Fruit fly (Drosophila melanogaster) whole organism, prepupa: ENCODE results near the gene Polr3H.
A peak's percentile ranks its signal among the peaks of the same experiment; 100 is the strongest.

Experiments
- CG10631 ChIP-seq: fragments of 200-800 bp; sonication (Bioruptor generic); optimal IDR thresholded peaks from 2 replicates; lab custom pipeline; 2016; ENCODE audit warnings: missing biosample characterization, missing genetic modification characterization
- CG10669 ChIP-seq: fragments of 200-800 bp; sonication (Bioruptor generic); optimal IDR thresholded peaks from 3 replicates; lab custom pipeline; 2018; ENCODE audit warnings: missing biosample characterization, mild to moderate bottlenecking, missing genetic modification characterization, moderate library complexity
- CG11294 ChIP-seq: fragments of 200-800 bp; sonication (Bioruptor generic); IDR thresholded peaks from 2 replicates; pipeline ENCODE4 v1.3.6; 2022; ENCODE audit warnings: missing biosample characterization, missing genetic modification characterization
- CG11762 ChIP-seq: fragments of 200-800 bp; sonication (Bioruptor generic); optimal IDR thresholded peaks from 3 replicates; lab custom pipeline; 2016; ENCODE audit warnings: missing biosample characterization, missing genetic modification characterization; ENCODE audit not compliant: insufficient read depth
- CG11902 ChIP-seq: fragments of 200-800 bp; sonication (Bioruptor generic); optimal IDR thresholded peaks from 3 replicates; lab custom pipeline; 2016; ENCODE audit warnings: missing biosample characterization, missing genetic modification characterization
- CG15336 ChIP-seq: fragments of 200-800 bp; sonication (Bioruptor generic); IDR thresholded peaks from 2 replicates; pipeline ENCODE4 v1.3.6; 2022; ENCODE audit warnings: missing biosample characterization, missing genetic modification characterization
- CG1621 ChIP-seq: fragments of 200-800 bp; sonication (Bioruptor generic); optimal IDR thresholded peaks from 3 replicates; lab custom pipeline; 2018; ENCODE audit warnings: missing biosample characterization, mild to moderate bottlenecking, missing genetic modification characterization
- CG16779 ChIP-seq: fragments of 200-800 bp; sonication (Bioruptor generic); optimal IDR thresholded peaks from 3 replicates; lab custom pipeline; 2017; ENCODE audit warnings: missing biosample characterization, mild to moderate bottlenecking, missing genetic modification characterization
- CG3032 ChIP-seq: fragments of 200-800 bp; optimal IDR thresholded peaks from 2 replicates; lab custom pipeline; 2019; ENCODE audit warnings: missing biosample characterization, mild to moderate bottlenecking, missing genetic modification characterization, moderate library complexity
- CG31627 ChIP-seq: fragments of 200-800 bp; sonication (Bioruptor generic); optimal IDR thresholded peaks from 3 replicates; lab custom pipeline; 2016; ENCODE audit warnings: missing biosample characterization, missing genetic modification characterization
- CG32006 ChIP-seq: fragments of 200-800 bp; sonication (Bioruptor generic); optimal IDR thresholded peaks from 3 replicates; lab custom pipeline; 2017; ENCODE audit warnings: missing biosample characterization, mild to moderate bottlenecking, missing genetic modification characterization
- CG3919 ChIP-seq: fragments of 200-800 bp; sonication (Bioruptor generic); optimal IDR thresholded peaks from 3 replicates; lab custom pipeline; 2016; ENCODE audit warnings: missing biosample characterization, missing genetic modification characterization
- CG4318 ChIP-seq: fragments of 200-800 bp; sonication (Bioruptor generic); optimal IDR thresholded peaks from 3 replicates; lab custom pipeline; 2017; ENCODE audit warnings: missing biosample characterization, mild to moderate bottlenecking, missing genetic modification characterization
- CG6163 ChIP-seq: fragments of 200-800 bp; sonication (Bioruptor generic); IDR thresholded peaks from 3 replicates; pipeline ENCODE4 v1.3.6; 2022; ENCODE audit warnings: missing biosample characterization, missing genetic modification characterization
- CG6276 ChIP-seq: fragments of 200-800 bp; sonication (Bioruptor generic); optimal IDR thresholded peaks from 2 replicates; lab custom pipeline; 2017; ENCODE audit warnings: missing biosample characterization, mild to moderate bottlenecking, missing genetic modification characterization
- CG6792 ChIP-seq: fragments of 200-800 bp; sonication (Bioruptor generic); optimal IDR thresholded peaks from 3 replicates; lab custom pipeline; 2016; ENCODE audit warnings: missing biosample characterization, missing genetic modification characterization
- CG6808 ChIP-seq: fragments of 200-800 bp; sonication (Bioruptor generic); optimal IDR thresholded peaks from 3 replicates; lab custom pipeline; 2017; ENCODE audit warnings: missing biosample characterization, missing genetic modification characterization, mild to moderate bottlenecking, moderate library complexity, missing genetic modification reagents
- CG6854 ChIP-seq: fragments of 200-800 bp; sonication (Bioruptor generic); optimal IDR thresholded peaks from 2 replicates; lab custom pipeline; 2017; ENCODE audit warnings: missing biosample characterization, mild to moderate bottlenecking, missing genetic modification characterization
- CG7368 ChIP-seq: fragments of 200-800 bp; sonication (Bioruptor generic); optimal IDR thresholded peaks from 3 replicates; lab custom pipeline; 2016; ENCODE audit warnings: missing biosample characterization, missing genetic modification characterization
- CG9139 ChIP-seq: fragments of 200-800 bp; sonication (Bioruptor generic); optimal IDR thresholded peaks from 3 replicates; lab custom pipeline; 2017; ENCODE audit warnings: missing biosample characterization, mild to moderate bottlenecking, missing genetic modification characterization
- Eip75B ChIP-seq: fragments of 200-800 bp; sonication (Bioruptor generic); optimal IDR thresholded peaks from 3 replicates; lab custom pipeline; 2016; ENCODE audit warnings: missing biosample characterization, missing genetic modification characterization
- Eip78C ChIP-seq: fragments of 200-800 bp; sonication (Bioruptor generic); peaks from one replicate; lab custom pipeline; 2016; ENCODE audit warnings: missing biosample characterization, missing genetic modification characterization
- Eip93F ChIP-seq: fragments of 200-800 bp; sonication (Bioruptor generic); optimal IDR thresholded peaks from 2 replicates; lab custom pipeline; 2016; ENCODE audit warnings: missing biosample characterization, mild to moderate bottlenecking, missing genetic modification characterization
- Ets21C ChIP-seq: fragments of 200-800 bp; sonication (Bioruptor generic); optimal IDR thresholded peaks from 3 replicates; lab custom pipeline; 2016; ENCODE audit warnings: missing biosample characterization, missing genetic modification characterization
- Ets96B ChIP-seq: fragments of 200-800 bp; optimal IDR thresholded peaks from 2 replicates; lab custom pipeline; 2019; ENCODE audit warnings: missing biosample characterization, mild to moderate bottlenecking, missing genetic modification characterization, moderate library complexity
- Gug ChIP-seq: fragments of 200-800 bp; sonication (Bioruptor generic); IDR thresholded peaks from 2 replicates; pipeline ENCODE4 v1.3.6; 2022; ENCODE audit warnings: missing biosample characterization, missing genetic modification characterization
- Hr39 ChIP-seq: fragments of 200-800 bp; sonication (Bioruptor generic); optimal IDR thresholded peaks from 2 replicates; lab custom pipeline; 2016; ENCODE audit warnings: missing biosample characterization, missing genetic modification characterization
- Lpt ChIP-seq: fragments of 200-800 bp; sonication (Bioruptor generic); optimal IDR thresholded peaks from 3 replicates; lab custom pipeline; 2016; ENCODE audit warnings: missing biosample characterization, missing genetic modification characterization
- Met ChIP-seq: fragments of 200-800 bp; sonication (Bioruptor generic); optimal IDR thresholded peaks from 3 replicates; lab custom pipeline; 2016; ENCODE audit warnings: missing biosample characterization, missing genetic modification characterization
- OdsH ChIP-seq: fragments of 200-800 bp; sonication (Bioruptor generic); optimal IDR thresholded peaks from 3 replicates; lab custom pipeline; 2016; ENCODE audit warnings: missing biosample characterization, missing genetic modification characterization
- Smox ChIP-seq: fragments of 200-800 bp; sonication (Bioruptor generic); optimal IDR thresholded peaks from 3 replicates; lab custom pipeline; 2016; ENCODE audit warnings: missing biosample characterization, missing genetic modification characterization
- Sox15 ChIP-seq: fragments of 200-800 bp; sonication (Bioruptor generic); optimal IDR thresholded peaks from 3 replicates; lab custom pipeline; 2016; ENCODE audit warnings: missing biosample characterization, missing genetic modification characterization
- achi ChIP-seq: fragments of 200-800 bp; sonication (Bioruptor generic); optimal IDR thresholded peaks from 3 replicates; lab custom pipeline; 2016; ENCODE audit warnings: missing biosample characterization, missing genetic modification characterization
- acj6 ChIP-seq: fragments of 200-800 bp; sonication (Bioruptor generic); optimal IDR thresholded peaks from 3 replicates; lab custom pipeline; 2016; ENCODE audit warnings: missing biosample characterization, missing genetic modification characterization
- cyc ChIP-seq: fragments of 200-800 bp; sonication (Bioruptor generic); optimal IDR thresholded peaks from 3 replicates; lab custom pipeline; 2016; ENCODE audit warnings: missing biosample characterization, missing genetic modification characterization
- dac ChIP-seq: fragments of 200-800 bp; sonication (Bioruptor generic); optimal IDR thresholded peaks from 2 replicates; lab custom pipeline; 2017; ENCODE audit warnings: missing biosample characterization, mild to moderate bottlenecking, missing genetic modification characterization
- dsx ChIP-seq: fragments of 200-800 bp; optimal IDR thresholded peaks from 3 replicates; lab custom pipeline; 2019; ENCODE audit warnings: missing biosample characterization, mild to moderate bottlenecking, missing genetic modification characterization, moderate library complexity; ENCODE audit not compliant: poor library complexity, severe bottlenecking
- eg ChIP-seq: fragments of 200-800 bp; sonication (Bioruptor generic); IDR thresholded peaks from 3 replicates; pipeline ENCODE4 v1.3.6; 2022; ENCODE audit warnings: missing biosample characterization, missing genetic modification characterization
- esn ChIP-seq: fragments of 200-800 bp; sonication (Bioruptor generic); optimal IDR thresholded peaks from 2 replicates; lab custom pipeline; 2016; ENCODE audit warnings: missing biosample characterization, mild to moderate bottlenecking, missing genetic modification characterization, moderate library complexity
- fd59A ChIP-seq: fragments of 200-800 bp; sonication (Bioruptor generic); optimal IDR thresholded peaks from 2 replicates; lab custom pipeline; 2017; ENCODE audit warnings: missing biosample characterization, mild to moderate bottlenecking, missing genetic modification characterization, missing genetic modification reagents
- fd85E ChIP-seq: fragments of 200-800 bp; sonication (Bioruptor generic); optimal IDR thresholded peaks from 3 replicates; lab custom pipeline; 2016; ENCODE audit warnings: missing biosample characterization, missing genetic modification characterization
- fkh ChIP-seq: fragments of 200-800 bp; sonication (Bioruptor generic); optimal IDR thresholded peaks from 3 replicates; lab custom pipeline; 2017; ENCODE audit warnings: missing biosample characterization, mild to moderate bottlenecking, missing genetic modification characterization, moderate library complexity
- lz ChIP-seq: fragments of 200-800 bp; sonication (Bioruptor generic); optimal IDR thresholded peaks from 3 replicates; lab custom pipeline; 2016; ENCODE audit warnings: missing biosample characterization, missing genetic modification characterization
- net ChIP-seq: fragments of 200-800 bp; sonication (Bioruptor generic); optimal IDR thresholded peaks from 3 replicates; lab custom pipeline; 2016; ENCODE audit warnings: missing biosample characterization, missing genetic modification characterization
- pdm3 ChIP-seq: fragments of 200-800 bp; sonication (Bioruptor generic); optimal IDR thresholded peaks from 3 replicates; lab custom pipeline; 2016; ENCODE audit warnings: missing biosample characterization, missing genetic modification characterization
- spab ChIP-seq: fragments of 200-800 bp; sonication (Bioruptor generic); optimal IDR thresholded peaks from 2 replicates; lab custom pipeline; 2017; ENCODE audit warnings: missing biosample characterization, mild to moderate bottlenecking, missing genetic modification characterization, missing genetic modification reagents
- svp ChIP-seq: fragments of 200-800 bp; sonication (Bioruptor generic); peaks from one replicate; lab custom pipeline; 2016; ENCODE audit warnings: missing biosample characterization, missing genetic modification characterization
- topi ChIP-seq: fragments of 200-800 bp; sonication (Bioruptor generic); optimal IDR thresholded peaks from 3 replicates; lab custom pipeline; 2016; ENCODE audit warnings: missing biosample characterization, missing genetic modification characterization
- vri ChIP-seq: fragments of 200-800 bp; sonication (Bioruptor generic); optimal IDR thresholded peaks from 3 replicates; lab custom pipeline; 2016; ENCODE audit warnings: missing biosample characterization, mild to moderate bottlenecking, missing genetic modification characterization

Gene Polr3H

DNA sequence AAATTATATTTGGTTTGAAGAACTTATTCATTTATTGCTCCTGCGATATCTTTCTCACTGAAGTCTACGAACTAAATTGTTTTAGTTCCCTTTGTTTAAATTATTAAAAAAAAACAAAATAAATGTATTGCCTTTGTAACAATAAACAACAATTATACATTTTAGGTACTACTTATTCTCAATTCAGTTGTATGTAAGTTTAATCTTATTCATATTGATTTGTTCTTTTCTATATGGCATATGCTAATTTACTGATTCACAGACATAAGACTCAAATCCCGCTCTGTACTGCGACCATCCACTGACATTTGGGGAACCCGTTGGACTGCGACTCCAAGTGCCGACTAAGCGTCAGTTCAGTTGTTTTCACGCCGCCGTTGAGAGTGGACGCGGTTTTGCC lies 17.5 kb upstream of the Polr3H start, which contains the start of gene CG32091 (continued):
- TF ChIP-seq CG7368 (GFP tag; lab: Kevin White, UChicago) (no peak), Sox15 (GFP tag; lab: Kevin White, UChicago) (no peak), Met (GFP tag; lab: Kevin White, UChicago) (no peak), dac (GFP tag; lab: Kevin White, UChicago) (no peak), CG10669 (GFP tag; lab: Kevin White, UChicago) (no peak), net (GFP tag; lab: Kevin White, UChicago) (no peak), Eip93F (no peak), CG6792 (GFP tag; lab: Kevin White, UChicago) (no peak), achi (no peak), CG32006 (no peak), CG9139 (GFP tag; lab: Kevin White, UChicago) (peak; percentile 10)

DNA sequence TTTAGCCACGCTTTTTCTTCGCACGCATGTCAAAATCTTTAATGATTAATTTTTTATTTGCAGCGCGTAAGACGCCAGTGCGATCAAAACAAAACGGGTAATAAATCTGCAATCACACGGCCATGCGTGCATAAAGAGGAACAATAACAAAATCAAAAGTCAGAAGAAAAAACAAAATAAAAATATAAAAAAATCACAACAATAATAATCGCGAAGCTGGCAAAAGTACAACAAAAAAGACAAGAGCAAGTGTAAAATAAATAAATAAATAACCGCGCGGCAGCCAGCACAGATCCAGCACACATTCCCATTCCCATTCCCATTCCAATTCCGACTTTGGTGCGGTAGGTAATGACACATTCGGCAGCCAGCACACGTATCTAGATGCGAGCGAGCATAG lies 14.0 kb upstream of the Polr3H start:
- peak; percentile 67 for TF ChIP-seq CG9139 (GFP tag; lab: Kevin White, UChicago)
- peak; percentile 50 for TF ChIP-seq net (GFP tag; lab: Kevin White, UChicago)
- TF ChIP-seq CG6808: peak; percentile 78
- peak; percentile 71 for TF ChIP-seq CG1621 (tag; lab: Kevin White, UChicago)
- no peak for TF ChIP-seq Sox15 (GFP tag; lab: Kevin White, UChicago)
- peak; percentile 85; the same call in 2 of the 3 replicates for TF ChIP-seq eg
- TF ChIP-seq CG10631 (GFP tag; lab: Kevin White, UChicago): peak; percentile 10
- TF ChIP-seq Ets21C (GFP tag; lab: Kevin White, UChicago): no peak
- TF ChIP-seq CG6276 (GFP tag; lab: Kevin White, UChicago): peak; percentile 84
- TF ChIP-seq esn (GFP tag; lab: Kevin White, UChicago): peak; percentile 0
- TF ChIP-seq CG3919: peak; percentile 13
- TF ChIP-seq vri (GFP tag; lab: Kevin White, UChicago): no peak
- TF ChIP-seq cyc: no peak
- peak; percentile 36 for TF ChIP-seq Eip75B (GFP tag; lab: Kevin White, UChicago)
- peak; percentile 82; the same call in 2 of the 3 replicates for TF ChIP-seq CG6163
- no peak for TF ChIP-seq CG6792 (GFP tag; lab: Kevin White, UChicago)
- TF ChIP-seq Gug (GFP tag; lab: Robert Waterston, UW): peak; percentile 38; the same call in 1 of the 2 replicates
- no peak for TF ChIP-seq CG11294 (GFP tag; lab: Robert Waterston, UW)
- peak; percentile 2 for TF ChIP-seq fd59A (GFP tag; lab: Kevin White, UChicago)
- peak; percentile 25 for TF ChIP-seq Lpt (GFP tag; lab: Kevin White, UChicago)
- TF ChIP-seq CG15336 (GFP tag; lab: Robert Waterston, UW): peak; percentile 58
- TF ChIP-seq acj6 (GFP tag; lab: Kevin White, UChicago): no peak
- TF ChIP-seq topi (GFP tag; lab: Kevin White, UChicago): no peak
- TF ChIP-seq fkh (GFP tag; lab: Kevin White, UChicago): no peak
- TF ChIP-seq CG31627: no peak
- peak; percentile 62 for TF ChIP-seq dsx (GFP tag; lab: Kevin White, UChicago)
- no peak for TF ChIP-seq CG11762 (GFP tag; lab: Kevin White, UChicago)
- TF ChIP-seq CG7368 (GFP tag; lab: Kevin White, UChicago): no peak
- TF ChIP-seq CG3032 (tag; lab: Kevin White, UChicago): peak; percentile 52
- no peak for TF ChIP-seq OdsH (GFP tag; lab: Kevin White, UChicago)
- no peak for TF ChIP-seq Hr39 (GFP tag; lab: Kevin White, UChicago)
- peak; percentile 61 for TF ChIP-seq svp (GFP tag; lab: Kevin White, UChicago)
- TF ChIP-seq pdm3 (GFP tag; lab: Kevin White, UChicago): no peak
- no peak for TF ChIP-seq lz
- TF ChIP-seq CG4318 (GFP tag; lab: Kevin White, UChicago): no peak
- peak; percentile 69 for TF ChIP-seq Eip78C (GFP tag; lab: Kevin White, UChicago)
- TF ChIP-seq Met (GFP tag; lab: Kevin White, UChicago): no peak
- no peak for TF ChIP-seq fd85E (GFP tag; lab: Kevin White, UChicago)
- no peak for TF ChIP-seq CG6854 (GFP tag; lab: Kevin White, UChicago)
- no peak for TF ChIP-seq Eip93F
- peak; percentile 75 for TF ChIP-seq Ets96B (tag; lab: Kevin White, UChicago)
- TF ChIP-seq CG32006: no peak
- no peak for TF ChIP-seq Smox
- peak; percentile 58 for TF ChIP-seq spab (GFP tag; lab: Kevin White, UChicago)
- peak; percentile 39 for TF ChIP-seq achi
- TF ChIP-seq CG16779 (tag; lab: Kevin White, UChicago): peak; percentile 82
- TF ChIP-seq CG11902 (GFP tag; lab: Kevin White, UChicago): no peak
